Worm (Caenorhabditis elegans) whole organism, early embryonic: ENCODE results near the gene sri-42.

Experiments used
- F13C5.2 ChIP-seq: sonication (generic microtip); optimal IDR thresholded peaks from 2 replicates; lab custom pipeline; 2017; ENCODE audit warnings: mild to moderate bottlenecking, missing genetic modification characterization, inconsistent platforms, missing compliant biosample characterization
- ceh-13 ChIP-seq: fragments of 200-800 bp; sonication (Bioruptor generic); optimal IDR thresholded peaks from 2 replicates; lab custom pipeline; 2018; ENCODE audit warnings: mild to moderate bottlenecking, missing genetic modification characterization, missing compliant biosample characterization
- ets-7 ChIP-seq: sonication (generic microtip); optimal IDR thresholded peaks from 2 replicates; lab custom pipeline; 2016; ENCODE audit warnings: missing genotype, missing genetic modification characterization, missing compliant biosample characterization
- flt-1 ChIP-seq: fragments of 200-800 bp; sonication (Bioruptor generic); IDR thresholded peaks from 2 replicates; pipeline ENCODE4 v1.3.6; 2022; ENCODE audit warnings: missing genetic modification characterization, missing compliant biosample characterization
- hmbx-1 ChIP-seq: sonication (generic microtip); optimal IDR thresholded peaks from 2 replicates; lab custom pipeline; 2016; ENCODE audit warnings: mild to moderate bottlenecking, missing genetic modification characterization, missing compliant biosample characterization
- hnd-1 ChIP-seq: sonication (generic microtip); optimal IDR thresholded peaks from 2 replicates; lab custom pipeline; 2016; ENCODE audit warnings: missing genetic modification characterization, missing compliant biosample characterization
- tbx-11 ChIP-seq: fragments of 200-800 bp; sonication (Bioruptor generic); IDR thresholded peaks from 2 replicates; pipeline ENCODE4 v1.3.6; 2022; ENCODE audit warnings: missing genetic modification characterization, missing compliant biosample characterization

DNA sequence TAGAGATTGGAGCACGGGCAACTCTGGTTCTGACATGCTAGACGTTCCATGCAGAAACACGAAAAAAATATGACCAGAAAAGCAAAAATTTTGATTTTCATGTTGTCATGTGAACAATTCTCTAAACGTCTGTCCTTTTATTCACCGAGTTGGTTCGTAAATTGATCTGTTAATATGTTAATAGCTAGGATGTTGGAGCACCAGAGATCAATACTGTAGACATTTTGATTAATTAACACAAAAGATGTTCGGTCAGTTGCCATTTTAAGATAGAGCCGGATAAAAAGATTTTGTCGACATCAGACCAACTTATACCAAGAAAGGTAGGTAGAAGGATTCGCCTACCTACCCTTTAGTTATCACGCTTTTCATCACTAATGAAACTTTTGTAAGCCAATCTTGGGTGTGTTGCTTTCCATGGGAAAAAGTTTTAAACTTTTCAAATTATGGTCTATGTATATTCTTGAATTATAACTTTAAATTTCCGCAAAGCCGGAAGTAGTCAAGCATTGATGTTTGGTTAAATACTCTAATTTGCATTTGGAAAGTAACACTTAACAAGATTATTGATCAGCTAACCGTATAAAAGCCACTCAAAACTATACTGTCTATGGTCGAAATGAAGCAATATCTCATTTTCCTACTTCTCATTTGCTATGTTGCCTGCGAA lies 6.9 kb upstream of the sri-42 start, which contains the start of the genes T10D4.11 and T10D4.1:
- TF ChIP-seq ceh-13 (no peak), hmbx-1 (tag; lab: Kevin White, UChicago) (no peak), tbx-11 (GFP tag; lab: Robert Waterston, UW) (no peak), ets-7 (tag; lab: Kevin White, UChicago) (no peak), F13C5.2 (tag; lab: Kevin White, UChicago) (no peak), hnd-1 (tag; lab: Kevin White, UChicago) (no peak), flt-1 (GFP tag; lab: Robert Waterston, UW) (no peak)
